Fruit fly (Drosophila melanogaster) whole organism, embryonic: ENCODE measurements around the gene Aef1.

Experiments
- B-H1 ChIP-seq: fragments of 200-800 bp; sonication (Bioruptor generic); IDR thresholded peaks from 3 replicates; pipeline ENCODE4 v1.3.6; 2022; ENCODE audit warnings: missing biosample characterization, missing genetic modification characterization
- CG10274 ChIP-seq: fragments of 200-800 bp; sonication (Bioruptor generic); optimal IDR thresholded peaks from 3 replicates; lab custom pipeline; 2017; ENCODE audit warnings: missing biosample characterization, mild to moderate bottlenecking, missing genetic modification characterization
- CG10462 ChIP-seq: fragments of 200-800 bp; sonication (Bioruptor generic); optimal IDR thresholded peaks from 2 replicates; lab custom pipeline; 2016; ENCODE audit warnings: missing biosample characterization, missing genetic modification characterization
- CG11093 ChIP-seq: fragments of 200-800 bp; sonication (Bioruptor generic); IDR thresholded peaks from 3 replicates; pipeline ENCODE4 v1.3.6; 2022; ENCODE audit warnings: missing biosample characterization, missing genetic modification characterization
- CG12104 ChIP-seq: fragments of 200-800 bp; sonication (Bioruptor generic); optimal IDR thresholded peaks from 3 replicates; lab custom pipeline; 2016; ENCODE audit warnings: missing biosample characterization, missing genetic modification characterization
- CG13894 ChIP-seq: fragments of 200-800 bp; sonication (Bioruptor generic); optimal IDR thresholded peaks from 3 replicates; lab custom pipeline; 2018; ENCODE audit warnings: missing biosample characterization, mild to moderate bottlenecking, missing genetic modification characterization, moderate library complexity
- CG14441 ChIP-seq: fragments of 200-800 bp; sonication (Bioruptor generic); IDR thresholded peaks from 2 replicates; pipeline ENCODE4 v1.3.6; 2022; ENCODE audit warnings: missing biosample characterization, missing genetic modification characterization
- CG14860 ChIP-seq: fragments of 200-800 bp; sonication (Bioruptor generic); IDR thresholded peaks from 3 replicates; pipeline ENCODE4 v1.3.6; 2022; ENCODE audit warnings: missing biosample characterization, missing genetic modification characterization; ENCODE audit not compliant: partially characterized antibody
- CG17385 ChIP-seq: fragments of 200-800 bp; sonication (Bioruptor generic); optimal IDR thresholded peaks from 3 replicates; lab custom pipeline; 2018; ENCODE audit warnings: missing biosample characterization, mild to moderate bottlenecking, missing genetic modification characterization
- CG17612 ChIP-seq: fragments of 200-800 bp; sonication (Bioruptor generic); IDR thresholded peaks from 2 replicates; pipeline ENCODE4 v1.3.6; 2022; ENCODE audit warnings: missing biosample characterization, missing genetic modification characterization
- CG2120 ChIP-seq: fragments of 200-800 bp; sonication (Bioruptor generic); optimal IDR thresholded peaks from 3 replicates; lab custom pipeline; 2016; ENCODE audit warnings: missing biosample characterization, missing genetic modification characterization
- CG2129 ChIP-seq: fragments of 200-800 bp; sonication (Bioruptor generic); IDR thresholded peaks from 2 replicates; pipeline ENCODE4 v1.3.6; 2022; ENCODE audit warnings: missing biosample characterization, missing genetic modification characterization; ENCODE audit not compliant: partially characterized antibody
- CG31388 ChIP-seq: fragments of 200-800 bp; sonication (Bioruptor generic); optimal IDR thresholded peaks from 2 replicates; lab custom pipeline; 2016; ENCODE audit warnings: missing biosample characterization, missing genetic modification characterization
- CG3726 ChIP-seq: fragments of 200-800 bp; sonication (Bioruptor generic); IDR thresholded peaks from 3 replicates; pipeline ENCODE4, ENCODE4 v1.3.6; 2022; ENCODE audit warnings: missing biosample characterization, missing genetic modification characterization
- CG3838 ChIP-seq: fragments of 200-800 bp; sonication (Bioruptor generic); optimal IDR thresholded peaks from 3 replicates; lab custom pipeline; 2016; ENCODE audit warnings: missing biosample characterization, missing genetic modification characterization
- CG43689 ChIP-seq: fragments of 200-800 bp; sonication (Bioruptor generic); IDR thresholded peaks from 2 replicates; pipeline ENCODE4 v1.3.6; 2022; ENCODE audit warnings: missing biosample characterization, missing genetic modification characterization
- CG4820 ChIP-seq: fragments of 200-800 bp; sonication (Bioruptor generic); optimal IDR thresholded peaks from 3 replicates; lab custom pipeline; 2016; ENCODE audit warnings: missing biosample characterization, missing genetic modification characterization
- CG4854 ChIP-seq: fragments of 200-800 bp; sonication (Bioruptor generic); optimal IDR thresholded peaks from 2 replicates; lab custom pipeline; 2016; ENCODE audit warnings: missing biosample characterization, missing genetic modification characterization, inconsistent platforms
- CG6791 ChIP-seq: fragments of 200-800 bp; sonication (Bioruptor generic); IDR thresholded peaks from 3 replicates; pipeline ENCODE4 v1.3.6; 2022; ENCODE audit warnings: missing biosample characterization, missing genetic modification characterization; ENCODE audit not compliant: partially characterized antibody
- CG7357 ChIP-seq: fragments of 200-800 bp; sonication (Bioruptor generic); IDR thresholded peaks from 3 replicates; pipeline ENCODE4 v1.3.6; 2022; ENCODE audit warnings: missing biosample characterization, missing genetic modification characterization
- CG7963 ChIP-seq: fragments of 200-800 bp; sonication (Bioruptor generic); IDR thresholded peaks from 3 replicates; pipeline ENCODE4 v1.3.6; 2022; ENCODE audit warnings: missing biosample characterization, missing genetic modification characterization; ENCODE audit not compliant: partially characterized antibody
- CG8765 ChIP-seq: fragments of 200-800 bp; sonication (Bioruptor generic); IDR thresholded peaks from 2 replicates; pipeline ENCODE4 v1.3.6; 2022; ENCODE audit warnings: missing biosample characterization, missing genetic modification characterization
- CG8924 ChIP-seq: fragments of 200-800 bp; optimal IDR thresholded peaks from 3 replicates; lab custom pipeline; 2019; ENCODE audit warnings: missing biosample characterization, mild to moderate bottlenecking, missing genetic modification characterization, moderate library complexity
- CG9876 ChIP-seq: fragments of 200-800 bp; sonication (Bioruptor generic); optimal IDR thresholded peaks from 2 replicates; lab custom pipeline; 2016; ENCODE audit warnings: missing biosample characterization, missing genetic modification characterization
- CHES-1-like ChIP-seq: fragments of 200-800 bp; sonication (Bioruptor generic); optimal IDR thresholded peaks from 2 replicates; lab custom pipeline; 2016; ENCODE audit warnings: missing biosample characterization, missing genetic modification characterization
- D ChIP-seq, 2 experiments: fragments of 200-800 bp in 1 of 2; fragments of >200 bp in 1 of 2; sonication (Bioruptor generic) in 1 of 2; optimal IDR thresholded peaks; 2 replicates in 1 of 2; 3 replicates in 1 of 2; lab custom pipeline; 2017; ENCODE audit warnings: mild to moderate bottlenecking in 1 of 2, missing biosample characterization in 1 of 2, missing genetic modification characterization in 1 of 2, missing genetic modification reagents in 1 of 2
- Dip2 ChIP-seq: fragments of 200-800 bp; sonication (Bioruptor generic); IDR thresholded peaks from 2 replicates; pipeline ENCODE4 v1.3.6; 2022; ENCODE audit warnings: missing biosample characterization, missing genetic modification characterization
- Dll ChIP-seq: fragments of 200-800 bp; sonication (Bioruptor generic); IDR thresholded peaks from 4 replicates; pipeline ENCODE4 v1.3.6; 2022; ENCODE audit warnings: missing biosample characterization, missing genetic modification characterization; ENCODE audit not compliant: partially characterized antibody
- Doc3 ChIP-seq: fragments of 200-800 bp; sonication (Bioruptor generic); IDR thresholded peaks from 3 replicates; pipeline ENCODE4 v1.3.6; 2022; ENCODE audit warnings: missing biosample characterization, missing genetic modification characterization; ENCODE audit not compliant: partially characterized antibody
- Dref ChIP-seq: fragments of 200-800 bp; sonication (Bioruptor generic); IDR thresholded peaks from 2 replicates; pipeline ENCODE4 v1.3.6; 2022; ENCODE audit warnings: missing biosample characterization, missing genetic modification characterization
- Eip74EF ChIP-seq, 2 experiments: fragments of 200-800 bp in 1 of 2; fragments of >200 bp in 1 of 2; sonication (Bioruptor generic) in 1 of 2; optimal IDR thresholded peaks; 2 replicates each; lab custom pipeline; 2017 to 2019; ENCODE audit warnings: missing biosample characterization in 2 of 2, missing genetic modification characterization in 2 of 2, mild to moderate bottlenecking in 1 of 2, moderate library complexity in 1 of 2
- Gsc ChIP-seq: fragments of 200-800 bp; sonication (Bioruptor generic); IDR thresholded peaks from 2 replicates; pipeline ENCODE4 v1.3.6; 2022; ENCODE audit warnings: missing biosample characterization, missing genetic modification characterization
- Hmr ChIP-seq: fragments of 200-800 bp; sonication (Bioruptor generic); optimal IDR thresholded peaks from 3 replicates; lab custom pipeline; 2017; ENCODE audit warnings: mild to moderate bottlenecking, missing biosample characterization, missing genetic modification reagents, missing genetic modification characterization
- Hr51 ChIP-seq, 2 experiments: fragments of 200-800 bp; sonication (Bioruptor generic); optimal IDR thresholded peaks; 2 replicates in 1 of 2; 3 replicates in 1 of 2; lab custom pipeline; 2016 to 2018; ENCODE audit warnings: missing biosample characterization in 2 of 2, missing genetic modification characterization in 2 of 2, mild to moderate bottlenecking in 1 of 2, moderate library complexity in 1 of 2
- Max ChIP-seq: fragments of 200-800 bp; sonication (Bioruptor generic); optimal IDR thresholded peaks from 2 replicates; lab custom pipeline; 2016; ENCODE audit warnings: missing biosample characterization, mild to moderate bottlenecking, missing genetic modification characterization
- NC2β ChIP-seq: fragments of 200-800 bp; sonication (Bioruptor generic); optimal IDR thresholded peaks from 2 replicates; lab custom pipeline; 2016; ENCODE audit warnings: missing biosample characterization, missing genetic modification characterization
- Oli ChIP-seq: fragments of 200-800 bp; sonication (Bioruptor generic); optimal IDR thresholded peaks from 2 replicates; lab custom pipeline; 2018; ENCODE audit warnings: missing biosample characterization, mild to moderate bottlenecking, missing genetic modification characterization, moderate library complexity
- Sin3A ChIP-seq: fragments of >200 bp; optimal IDR thresholded peaks from 2 replicates; lab custom pipeline; 2018
- Taf1 ChIP-seq: fragments of 200-800 bp; sonication (Bioruptor generic); IDR thresholded peaks from 2 replicates; pipeline ENCODE4 v1.3.6; 2022; ENCODE audit warnings: missing biosample characterization, missing genetic modification characterization
- ac ChIP-seq: fragments of 200-800 bp; sonication (Bioruptor generic); optimal IDR thresholded peaks from 3 replicates; lab custom pipeline; 2017; ENCODE audit warnings: missing biosample characterization, mild to moderate bottlenecking, missing genetic modification characterization
- al ChIP-seq: fragments of 200-800 bp; sonication (Bioruptor generic); IDR thresholded peaks from 2 replicates; pipeline ENCODE4 v1.3.6; 2022; ENCODE audit warnings: missing biosample characterization, missing genetic modification characterization
- ash1 ChIP-seq: fragments of 200-800 bp; sonication (Bioruptor generic); optimal IDR thresholded peaks from 2 replicates; lab custom pipeline; 2018; ENCODE audit warnings: missing biosample characterization, mild to moderate bottlenecking, missing genetic modification characterization
- bsh ChIP-seq, 2 experiments: fragments of 200-800 bp; sonication (Bioruptor generic); optimal IDR thresholded peaks; 2 replicates each; lab custom pipeline; 2017 to 2018; ENCODE audit warnings: mild to moderate bottlenecking in 2 of 2, missing biosample characterization in 2 of 2, missing genetic modification characterization in 2 of 2, moderate library complexity in 1 of 2
- cg ChIP-seq: fragments of 200-800 bp; sonication (Bioruptor generic); optimal IDR thresholded peaks from 3 replicates; lab custom pipeline; 2019; ENCODE audit warnings: missing biosample characterization, mild to moderate bottlenecking, missing genetic modification characterization, moderate library complexity
- fd102C ChIP-seq: fragments of 200-800 bp; sonication (Bioruptor generic); optimal IDR thresholded peaks from 2 replicates; lab custom pipeline; 2018; ENCODE audit warnings: missing biosample characterization, mild to moderate bottlenecking, missing genetic modification characterization, moderate library complexity
- grn ChIP-seq: fragments of 200-800 bp; sonication (Bioruptor generic); optimal IDR thresholded peaks from 3 replicates; lab custom pipeline; 2017; ENCODE audit warnings: missing biosample characterization, missing genetic modification characterization
- klu ChIP-seq: fragments of 200-800 bp; sonication (Bioruptor generic); IDR thresholded peaks from 2 replicates; pipeline ENCODE4 v1.3.6; 2022; ENCODE audit warnings: missing biosample characterization, missing genetic modification characterization
- pb ChIP-seq: fragments of 200-800 bp; sonication (Bioruptor generic); optimal IDR thresholded peaks from 3 replicates; lab custom pipeline; 2016; ENCODE audit warnings: missing biosample characterization, missing genetic modification characterization
- ro ChIP-seq: fragments of 200-800 bp; sonication (Bioruptor generic); IDR thresholded peaks from 2 replicates; pipeline ENCODE4 v1.3.6; 2022; ENCODE audit warnings: missing biosample characterization, missing genetic modification characterization
- scrt ChIP-seq: fragments of 200-800 bp; sonication (Bioruptor generic); optimal IDR thresholded peaks from 2 replicates; lab custom pipeline; 2018; ENCODE audit warnings: missing biosample characterization, mild to moderate bottlenecking, missing genetic modification characterization, moderate library complexity
- trh ChIP-seq: fragments of 200-800 bp; sonication (Bioruptor generic); optimal IDR thresholded peaks from 2 replicates; lab custom pipeline; 2016; ENCODE audit warnings: missing biosample characterization, missing genetic modification characterization

Aef1 gene

dm6 chr3L:21479636-21480035 lies 46.4 kb downstream of the Aef1 start (continued):
- no peak for TF ChIP-seq CG11093 (GFP tag; lab: Robert Waterston, UW)
- TF ChIP-seq CG31388 (GFP tag; lab: Kevin White, UChicago) = no peak
- no peak for TF ChIP-seq CG10274 (GFP tag; lab: Kevin White, UChicago)
- no peak for TF ChIP-seq Max (GFP tag; lab: Kevin White, UChicago)
- TF ChIP-seq Eip74EF (GFP tag; optimal IDR thresholded peaks at IDR 0.05; lab: Kevin White, UChicago) = no peak
- TF ChIP-seq ac (GFP tag; lab: Kevin White, UChicago) = peak; percentile 40
- no peak for TF ChIP-seq CG2120 (GFP tag; lab: Kevin White, UChicago)
- TF ChIP-seq CG14860 (GFP tag; lab: Robert Waterston, UW) = no peak
- TF ChIP-seq CG6791 = no peak
- no peak for TF ChIP-seq Hr51 (GFP tag; optimal IDR thresholded peaks at IDR 0.05; lab: Kevin White, UChicago)
- TF ChIP-seq CG43689 (GFP tag; lab: Robert Waterston, UW) = no peak
- TF ChIP-seq Gsc = no peak
- TF ChIP-seq CG4820 (GFP tag; lab: Kevin White, UChicago) = no peak
- no peak for TF ChIP-seq CG13894 (tag; lab: Kevin White, UChicago)
- TF ChIP-seq Doc3 (GFP tag; lab: Robert Waterston, UW) = no peak
- TF ChIP-seq al (GFP tag; lab: Robert Waterston, UW) = no peak
- peak in 1 of 2 experiments; percentile 40 for TF ChIP-seq bsh (GFP tag; optimal IDR thresholded peaks at IDR 0.05; lab: Kevin White, UChicago)
- peak; percentile 45 for TF ChIP-seq NC2β (GFP tag; lab: Kevin White, UChicago)
- no peak for TF ChIP-seq B-H1 (GFP tag; lab: Robert Waterston, UW)
- no peak for TF ChIP-seq Dref (GFP tag; lab: Robert Waterston, UW)
- TF ChIP-seq CG3726 (GFP tag; lab: Robert Waterston, UW) = no peak
- TF ChIP-seq klu (GFP tag; lab: Robert Waterston, UW) = no peak
- TF ChIP-seq CG8765 = no peak
- no peak for TF ChIP-seq CG2129 (GFP tag; lab: Robert Waterston, UW)
- TF ChIP-seq Dip2 (GFP tag; lab: Robert Waterston, UW) = no peak
- TF ChIP-seq CG9876 (GFP tag; lab: Kevin White, UChicago) = no peak
- no peak for TF ChIP-seq CG7963 (GFP tag; lab: Robert Waterston, UW)
- TF ChIP-seq D (optimal IDR thresholded peaks at IDR 0.05; lab: Kevin White, UChicago) = peak; percentile 83
- peak; percentile 40 for TF ChIP-seq D (GFP tag; optimal IDR thresholded peaks at IDR 0.05; lab: Kevin White, UChicago)
- no peak for TF ChIP-seq Taf1 (GFP tag; lab: Robert Waterston, UW)
- no peak for TF ChIP-seq fd102C (GFP tag; lab: Kevin White, UChicago)
- TF ChIP-seq trh = no peak
- no peak for TF ChIP-seq CG7357 (GFP tag; lab: Robert Waterston, UW)
- TF ChIP-seq Sin3A (lab: Kevin White, UChicago) = no peak
- no peak for TF ChIP-seq CG10462 (GFP tag; lab: Kevin White, UChicago)
- TF ChIP-seq Dll (GFP tag; lab: Robert Waterston, UW) = no peak
- TF ChIP-seq ash1 = no peak
- TF ChIP-seq grn (GFP tag; lab: Kevin White, UChicago) = peak; percentile 13
- TF ChIP-seq Oli = no peak
- peak; percentile 16 for TF ChIP-seq CG8924 (tag; lab: Kevin White, UChicago)
- no peak for TF ChIP-seq CG12104 (GFP tag; lab: Kevin White, UChicago)
- no peak for TF ChIP-seq Hmr (GFP tag; lab: Kevin White, UChicago)
- TF ChIP-seq CG14441 = no peak
- TF ChIP-seq CG4854 = no peak
- TF ChIP-seq CG3838 (GFP tag; lab: Kevin White, UChicago) = no peak
- TF ChIP-seq CG17385 (GFP tag; lab: Kevin White, UChicago) = peak; percentile 53
- TF ChIP-seq CHES-1-like (GFP tag; lab: Kevin White, UChicago) = no peak
- peak; percentile 99 for TF ChIP-seq cg (GFP tag; lab: Kevin White, UChicago)
- TF ChIP-seq ro (GFP tag; lab: Robert Waterston, UW) = no peak
- peak; percentile 60 for TF ChIP-seq scrt (GFP tag; lab: Kevin White, UChicago)
- TF ChIP-seq pb (GFP tag; lab: Kevin White, UChicago) = no peak
- no peak for TF ChIP-seq CG17612 (GFP tag; lab: Robert Waterston, UW)
